Worm (Caenorhabditis elegans) whole organism, midembryonic: ENCODE data around the gene krr-1.

Experiments
- T22C8.4 ChIP-seq: fragments of 200-800 bp; sonication (Bioruptor generic); IDR thresholded peaks from 2 replicates; pipeline ENCODE4 v1.3.6; 2022; ENCODE audit warnings: missing genetic modification characterization, missing compliant biosample characterization
- cog-1 ChIP-seq: sonication (generic microtip); optimal IDR thresholded peaks from 2 replicates; lab custom pipeline; 2016; ENCODE audit warnings: missing genetic modification characterization, missing compliant biosample characterization
- flt-1 ChIP-seq: fragments of 200-800 bp; sonication (Bioruptor generic); IDR thresholded peaks from 2 replicates; pipeline ENCODE4 v1.3.6; 2022; ENCODE audit warnings: missing genetic modification characterization, missing compliant biosample characterization
- klf-2 ChIP-seq: fragments of 200-800 bp; sonication (Bioruptor generic); conservative IDR thresholded peaks from 2 replicates; pipeline ENCODE4 v1.3.6; 2022; ENCODE audit warnings: missing genetic modification reagents, missing genetic modification characterization, missing compliant biosample characterization
- med-1 ChIP-seq: sonication (generic microtip); optimal IDR thresholded peaks from 2 replicates; lab custom pipeline; 2017; ENCODE audit warnings: missing genetic modification characterization, mild to moderate bottlenecking, missing compliant biosample characterization, antibody characterized with exemption, missing genetic modification reagents; ENCODE audit not compliant: insufficient read depth
- ref-1 ChIP-seq: fragments of 200-800 bp; sonication (Bioruptor generic); conservative IDR thresholded peaks from 2 replicates; pipeline ENCODE4 v1.3.6; 2022; ENCODE audit warnings: missing genetic modification reagents, missing genetic modification characterization, missing compliant biosample characterization
- tab-1 ChIP-seq: fragments of 200-800 bp; sonication (Bioruptor generic); IDR thresholded peaks from 2 replicates; pipeline ENCODE4 v1.3.6; 2022; ENCODE audit warnings: missing genetic modification characterization, missing compliant biosample characterization
- ztf-23 ChIP-seq: fragments of 200-800 bp; sonication (Bioruptor generic); IDR thresholded peaks from 2 replicates; pipeline ENCODE4 v1.3.6; 2022; ENCODE audit warnings: missing genetic modification reagents, missing genetic modification characterization, missing compliant biosample characterization
- ztf-29 ChIP-seq: fragments of 200-800 bp; sonication (Bioruptor generic); IDR thresholded peaks from 2 replicates; pipeline ENCODE4 v1.3.6; 2022; ENCODE audit warnings: missing genetic modification reagents, missing genetic modification characterization, missing compliant biosample characterization

krr-1 gene

ce11 chrV:7199932-7200331 lies 31.1 kb upstream of the krr-1 start, which contains the start of gene F09G2.1:
F09G2.1 (plus strand) TSS chrV:7200232.
- TF ChIP-seq ref-1 (GFP tag; lab: Robert Waterston, UW): no peak
- no peak for TF ChIP-seq tab-1 (GFP tag; lab: Robert Waterston, UW)
- TF ChIP-seq flt-1 (GFP tag; lab: Robert Waterston, UW): no peak
- TF ChIP-seq cog-1 (tag; lab: Kevin White, UChicago): no peak
- no peak for TF ChIP-seq ztf-29 (GFP tag; lab: Robert Waterston, UW)
- no peak for TF ChIP-seq T22C8.4
- TF ChIP-seq ztf-23 (GFP tag; lab: Robert Waterston, UW): no peak
- TF ChIP-seq med-1 (GFP tag; lab: Kevin White, UChicago): no peak
- no peak for TF ChIP-seq klf-2

ce11 chrV:7201353-7201752 lies 29.6 kb upstream of the krr-1 start:
- no peak for TF ChIP-seq med-1 (GFP tag; lab: Kevin White, UChicago)
- TF ChIP-seq ztf-29 (GFP tag; lab: Robert Waterston, UW): no peak
- no peak for TF ChIP-seq T22C8.4
- no peak for TF ChIP-seq flt-1 (GFP tag; lab: Robert Waterston, UW)
- TF ChIP-seq tab-1 (GFP tag; lab: Robert Waterston, UW): no peak
- TF ChIP-seq cog-1 (tag; lab: Kevin White, UChicago): no peak
- no peak for TF ChIP-seq klf-2
- no peak for TF ChIP-seq ztf-23 (GFP tag; lab: Robert Waterston, UW)
- TF ChIP-seq ref-1 (GFP tag; lab: Robert Waterston, UW): no peak

DNA sequence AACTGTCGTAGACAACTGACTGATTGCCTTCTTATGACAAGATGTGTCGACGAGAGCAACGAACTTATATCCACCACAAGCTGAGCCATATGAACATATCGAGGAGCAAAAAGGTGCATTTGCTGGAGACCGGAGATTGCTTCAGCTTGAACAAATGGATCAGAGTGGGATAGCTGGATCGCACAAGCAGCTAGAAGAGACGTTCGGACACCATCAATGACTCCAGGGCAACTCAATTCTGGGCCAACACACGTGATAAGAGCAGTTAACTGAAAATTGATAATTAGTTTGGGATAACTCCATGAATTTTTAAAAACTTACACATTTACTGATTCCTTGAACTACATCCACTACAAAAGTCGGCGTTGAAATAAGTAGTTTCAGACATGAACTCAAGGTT lies 22.0 kb upstream of the krr-1 start:
- TF ChIP-seq cog-1 (tag; lab: Kevin White, UChicago) (no peak), T22C8.4 (no peak), ref-1 (GFP tag; lab: Robert Waterston, UW) (no peak), klf-2 (no peak), ztf-23 (GFP tag; lab: Robert Waterston, UW) (no peak), tab-1 (GFP tag; lab: Robert Waterston, UW) (no peak), flt-1 (GFP tag; lab: Robert Waterston, UW) (no peak), med-1 (GFP tag; lab: Kevin White, UChicago) (no peak), ztf-29 (GFP tag; lab: Robert Waterston, UW) (no peak)

DNA sequence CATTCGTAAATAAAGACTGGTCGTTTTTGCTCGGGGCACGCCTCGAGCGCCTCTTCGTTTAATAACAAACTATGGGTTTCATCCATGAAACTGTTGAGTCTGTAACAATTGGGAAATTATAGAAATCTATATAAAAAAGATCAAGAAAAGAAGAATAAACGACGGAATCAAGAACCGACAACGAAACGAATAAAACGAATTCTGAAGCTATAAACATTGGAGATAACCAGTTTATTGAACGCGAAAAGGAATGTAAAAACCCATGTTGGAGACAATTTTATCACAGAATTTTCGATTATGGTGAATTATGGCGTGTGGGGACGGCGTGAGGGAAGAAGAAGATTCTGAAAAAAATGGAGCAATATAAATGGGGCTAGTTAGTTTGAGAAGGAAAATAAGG lies 16.2 kb upstream of the krr-1 start, which contains the start of gene soap-1:
TSS of gene soap-1 (minus strand) at position 101 of the 400 bp plus-strand sequence.
- TF ChIP-seq T22C8.4 (no peak), ztf-29 (GFP tag; lab: Robert Waterston, UW) (no peak), klf-2 (no peak), flt-1 (GFP tag; lab: Robert Waterston, UW) (no peak), med-1 (GFP tag; lab: Kevin White, UChicago) (no peak), cog-1 (tag; lab: Kevin White, UChicago) (no peak), ref-1 (GFP tag; lab: Robert Waterston, UW) (no peak), ztf-23 (GFP tag; lab: Robert Waterston, UW) (no peak), tab-1 (GFP tag; lab: Robert Waterston, UW) (no peak)

- TF ChIP-seq cog-1 (tag; lab: Kevin White, UChicago): no peak
- no peak for TF ChIP-seq tab-1 (GFP tag; lab: Robert Waterston, UW)
- TF ChIP-seq med-1 (GFP tag; lab: Kevin White, UChicago): no peak
- TF ChIP-seq T22C8.4: no peak
- TF ChIP-seq flt-1 (GFP tag; lab: Robert Waterston, UW): no peak
- TF ChIP-seq ref-1 (GFP tag; lab: Robert Waterston, UW): no peak
- TF ChIP-seq ztf-23 (GFP tag; lab: Robert Waterston, UW): no peak
Measured at ce11 chrV:7216016-7216415, 15.0 kb upstream of the krr-1 start.

DNA sequence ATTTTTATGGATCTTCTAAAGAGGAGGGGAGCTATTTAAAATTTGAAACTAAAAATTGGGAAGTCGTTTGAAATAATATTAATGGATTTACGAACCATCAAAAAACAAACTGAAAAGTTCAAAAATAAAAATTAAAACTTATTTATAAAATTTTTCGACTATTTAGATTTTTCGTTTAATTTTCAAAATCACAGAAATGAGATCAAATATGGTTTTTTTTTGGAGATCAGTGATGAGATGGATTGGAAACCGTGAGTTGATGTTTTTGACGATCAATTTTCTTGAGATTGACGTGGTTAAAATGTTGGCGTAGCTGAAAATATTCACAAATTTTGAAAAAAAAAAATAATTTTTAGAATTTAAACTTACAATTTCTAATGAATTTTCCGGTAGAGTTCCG lies 12.0 kb upstream of the krr-1 start, which contains the start of gene C13F10.5:
TSS of gene C13F10.5 (minus strand) at position 101 of the 400 bp plus-strand sequence.
- TF ChIP-seq ztf-23 (GFP tag; lab: Robert Waterston, UW): no peak
- no peak for TF ChIP-seq med-1 (GFP tag; lab: Kevin White, UChicago)
- TF ChIP-seq cog-1 (tag; lab: Kevin White, UChicago): no peak
- TF ChIP-seq ref-1 (GFP tag; lab: Robert Waterston, UW): no peak
- no peak for TF ChIP-seq tab-1 (GFP tag; lab: Robert Waterston, UW)
- TF ChIP-seq klf-2: no peak
- TF ChIP-seq ztf-29 (GFP tag; lab: Robert Waterston, UW): no peak
- TF ChIP-seq flt-1 (GFP tag; lab: Robert Waterston, UW): no peak
- no peak for TF ChIP-seq T22C8.4

DNA sequence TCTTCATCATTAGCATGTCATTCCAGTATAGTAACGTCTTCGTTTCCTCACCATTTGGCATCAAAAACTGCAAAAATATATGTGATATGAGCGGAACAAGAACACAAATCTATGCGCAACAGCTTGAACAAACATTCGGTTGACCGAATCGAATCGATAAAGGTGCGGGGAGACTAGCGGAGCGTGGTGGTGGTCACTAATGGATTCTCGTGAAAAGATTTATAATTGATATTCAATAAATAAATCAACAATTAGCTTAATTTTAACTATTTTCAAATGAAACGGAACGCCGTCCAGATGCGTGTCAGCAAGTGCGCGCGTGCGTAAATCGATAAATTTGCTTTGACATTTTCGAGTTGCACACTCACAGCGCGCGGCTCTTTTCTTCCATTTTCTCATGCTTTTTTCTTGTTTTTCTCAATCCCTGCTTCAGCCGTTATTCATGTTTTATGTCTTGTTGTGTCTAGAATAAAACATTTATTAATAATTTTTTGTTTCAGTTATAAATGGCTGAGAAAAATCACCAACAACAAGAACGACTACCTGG lies 9.9 kb upstream of the krr-1 start, which contains the start of the genes C13F10.8, C13F10.6 and kxd-1:
TSS of gene C13F10.8 (minus strand) at position 51 of the 547 bp plus-strand sequence.
TSS of gene C13F10.6 (minus strand) at position 67 of the 547 bp plus-strand sequence.
TSS of gene kxd-1 (plus strand) at position 497 of the 547 bp plus-strand sequence.
- TF ChIP-seq klf-2: no peak

ce11 chrV:7223152-7223551 lies 7.8 kb upstream of the krr-1 start, which contains the start of gene C13F10.7:
C13F10.7 (minus strand) TSS chrV:7223252.
- no peak for TF ChIP-seq ztf-29 (GFP tag; lab: Robert Waterston, UW)
- TF ChIP-seq cog-1 (tag; lab: Kevin White, UChicago): no peak
- TF ChIP-seq flt-1 (GFP tag; lab: Robert Waterston, UW): no peak
- TF ChIP-seq klf-2: no peak
- no peak for TF ChIP-seq ztf-23 (GFP tag; lab: Robert Waterston, UW)
- TF ChIP-seq tab-1 (GFP tag; lab: Robert Waterston, UW): no peak
- no peak for TF ChIP-seq T22C8.4
- no peak for TF ChIP-seq ref-1 (GFP tag; lab: Robert Waterston, UW)
- TF ChIP-seq med-1 (GFP tag; lab: Kevin White, UChicago): no peak

DNA sequence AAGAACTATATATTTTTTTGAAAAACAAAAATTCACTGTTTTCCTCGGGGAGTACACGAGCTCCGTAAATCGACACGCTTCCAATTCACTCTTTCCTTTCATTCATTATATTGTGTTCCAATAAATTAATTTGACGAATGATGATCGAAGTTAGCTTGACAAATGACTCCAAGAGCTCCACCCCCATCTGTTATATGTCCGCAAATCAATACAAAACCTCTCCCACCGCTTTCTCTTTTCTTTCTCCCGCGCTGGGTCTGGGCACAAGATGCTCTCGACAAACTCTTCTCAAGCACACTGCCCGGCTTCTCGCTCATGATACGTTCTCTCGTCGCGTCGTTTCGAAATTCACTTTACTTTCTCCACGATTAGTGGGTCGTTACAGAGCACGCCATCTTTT lies 7.0 kb upstream of the krr-1 start, which contains the start of gene C13F10.1:
TSS of gene C13F10.1 (plus strand) at position 138 of the 400 bp plus-strand sequence.
- TF ChIP-seq med-1 (GFP tag; lab: Kevin White, UChicago) (no peak), tab-1 (GFP tag; lab: Robert Waterston, UW) (no peak), klf-2 (no peak), cog-1 (tag; lab: Kevin White, UChicago) (no peak), ztf-23 (GFP tag; lab: Robert Waterston, UW) (no peak), flt-1 (GFP tag; lab: Robert Waterston, UW) (no peak), ztf-29 (GFP tag; lab: Robert Waterston, UW) (no peak), T22C8.4 (no peak), ref-1 (GFP tag; lab: Robert Waterston, UW) (no peak)
